Worm (Caenorhabditis elegans): ENCODE results near the gene cyn-7.

cyn-7 gene

DNA sequence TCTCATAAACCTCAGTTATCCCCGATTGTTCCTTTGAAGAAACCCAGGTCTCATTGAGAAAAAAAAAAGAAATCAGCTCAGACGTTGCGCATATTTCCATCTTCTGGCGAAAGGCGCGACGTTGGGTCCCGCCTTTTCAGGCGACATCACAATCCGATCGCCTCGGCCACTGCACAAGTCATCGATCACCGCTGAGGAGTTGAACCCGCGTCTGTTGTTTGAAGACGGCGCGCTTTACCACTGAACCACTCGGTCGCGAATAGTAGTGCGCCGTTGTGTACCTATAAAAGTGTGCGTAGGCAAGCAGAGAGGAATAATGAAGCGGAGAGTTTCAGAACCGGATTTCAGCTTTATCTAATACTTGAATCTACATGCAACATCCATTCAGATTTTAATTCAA, 3.7 kb upstream of the cyn-7 start, which contains the start of gene Y75B12B.11 (continued):
- TF ChIP-seq mef-2 (tag; optimal IDR thresholded peaks at IDR 0.05) (peak; percentile 39), aha-1 (tag; optimal IDR thresholded peaks at IDR 0.05) (no peak), swsn-7 (tag; optimal IDR thresholded peaks at IDR 0.05) (peak; percentile 70), snu-23 (GFP tag; optimal IDR thresholded peaks at IDR 0.05) (peak; percentile 78), ceh-82 (tag; optimal IDR thresholded peaks at IDR 0.05) (peak; percentile 33 to 64 (median 37)), vab-15 (tag; optimal IDR thresholded peaks at IDR 0.05) (peak; percentile 20), nhr-71 (tag; optimal IDR thresholded peaks at IDR 0.05) (peak; percentile 87), fkh-10 (GFP tag; optimal IDR thresholded peaks at IDR 0.05) (no peak), C04F5.9 (tag; optimal IDR thresholded peaks at IDR 0.05) (peak; percentile 24), skn-1 (tag; optimal IDR thresholded peaks at IDR 0.05) (peak; percentile 67), lin-35 (GFP tag; optimal IDR thresholded peaks at IDR 0.05) (peak; percentile 73 to 89), hlh-17 (GFP tag; optimal IDR thresholded peaks at IDR 0.05; ENCODE audit: borderline replicate concordance) (no peak), blmp-1 (tag; optimal IDR thresholded peaks at IDR 0.05) (no peak), mdl-1 (tag; optimal IDR thresholded peaks at IDR 0.05) (peak in 1 of 2 experiments; percentile 51), grh-1 (GFP tag; IDR thresholded peaks at IDR 0.05) (peak; percentile 43; the same call in 1 of the 2 replicates), fos-1 (tag; optimal IDR thresholded peaks at IDR 0.05) (peak; percentile 16), lir-3 (tag; optimal IDR thresholded peaks at IDR 0.05; ENCODE audit: poor library complexity) (peak; percentile 51), nhr-85 (tag) (peak; percentile 82), nhr-12 (tag; optimal IDR thresholded peaks at IDR 0.05) (no peak), tbx-2 (tag; optimal IDR thresholded peaks at IDR 0.05) (peak; percentile 66), xbp-1 (tag; optimal IDR thresholded peaks at IDR 0.05) (peak; percentile 57), sptf-1 (tag; optimal IDR thresholded peaks at IDR 0.05) (no peak), nhr-19 (GFP tag; conservative IDR thresholded peaks at IDR 0.05) (peak; percentile 71), ets-5 (GFP tag; IDR thresholded peaks at IDR 0.05) (no peak), unc-30 (tag; optimal IDR thresholded peaks at IDR 0.05) (no peak), efl-1 (optimal IDR thresholded peaks at IDR 0.05) (peak; percentile 57 to 80), efl-1 (GFP tag; optimal IDR thresholded peaks at IDR 0.05 in 1 of 2) (peak; percentile 72 to 98), fkh-4 (tag; optimal IDR thresholded peaks at IDR 0.05; ENCODE audit: borderline replicate concordance) (peak; percentile 9), nhr-77 (tag; optimal IDR thresholded peaks at IDR 0.05) (peak; percentile 45), lsy-2 (tag; optimal IDR thresholded peaks at IDR 0.05) (peak; percentile 57 to 67), snpc-4 (tag; optimal IDR thresholded peaks at IDR 0.05) (peak; percentile 56), jun-1 (tag; optimal IDR thresholded peaks at IDR 0.05) (peak; percentile 45), lin-15B (tag; optimal IDR thresholded peaks at IDR 0.05) (peak; percentile 49), ama-1 (optimal IDR thresholded peaks at IDR 0.05) (peak; percentile 86), ztf-4 (tag; optimal IDR thresholded peaks at IDR 0.05) (peak; percentile 78), unc-130 (tag; optimal IDR thresholded peaks at IDR 0.05) (no peak), pax-3 (tag; optimal IDR thresholded peaks at IDR 0.05) (peak; percentile 86), nhr-20 (tag; optimal IDR thresholded peaks at IDR 0.05) (peak; percentile 79), C34B4.2 (tag; optimal IDR thresholded peaks at IDR 0.05) (peak; percentile 29), dsc-1 (tag; optimal IDR thresholded peaks at IDR 0.05) (peak; percentile 66), elt-2 (tag; optimal IDR thresholded peaks at IDR 0.05) (peak; percentile 57), rnt-1 (tag; optimal IDR thresholded peaks at IDR 0.05) (peak; percentile 85), lin-13 (GFP tag; optimal IDR thresholded peaks at IDR 0.05) (peak; percentile 34), nhr-90 (tag; optimal IDR thresholded peaks at IDR 0.05; ENCODE audit: poor library complexity) (peak; percentile 75), nhr-47 (tag; optimal IDR thresholded peaks at IDR 0.05) (peak; percentile 83), zag-1 (tag; optimal IDR thresholded peaks at IDR 0.05) (no peak), hpl-2 (GFP tag; optimal IDR thresholded peaks at IDR 0.05) (peak; percentile 11), unc-86 (tag; optimal IDR thresholded peaks at IDR 0.05) (peak; percentile 40)
